Worm (Caenorhabditis elegans): Measurements from ENCODE around the gene ifa-4.

- TF ChIP-seq jun-1 (tag; optimal IDR thresholded peaks at IDR 0.05) (no peak), unc-62 (GFP tag; optimal IDR thresholded peaks at IDR 0.05) (no peak)
Observed at ce11 chrX:4879998-4880397, 35.8 kb downstream of the ifa-4 start.
